Worm (Caenorhabditis elegans) whole organism, mixed stage, embryonic: ENCODE measurements around the gene rnp-3.
A peak's percentile ranks its signal among the peaks of the same experiment; 100 is the strongest.

Experiments used
- M03D4.4 ChIP-seq: sonication (generic microtip); optimal IDR thresholded peaks from 2 replicates; lab custom pipeline; 2017; ENCODE audit warnings: mild to moderate bottlenecking, missing genetic modification characterization, missing compliant biosample characterization
- bed-3 ChIP-seq: fragments of 200-800 bp; sonication (Bioruptor generic); optimal IDR thresholded peaks from 3 replicates; lab custom pipeline; 2018; ENCODE audit warnings: mild to moderate bottlenecking, missing genetic modification characterization, moderate library complexity, missing compliant biosample characterization
- blmp-1 ChIP-seq: fragments of 150-350 bp; optimal IDR thresholded peaks from 2 replicates; lab custom pipeline; 2014; ENCODE audit warnings: missing biosample characterization, missing genetic modification characterization
- ceh-39 ChIP-seq: fragments of 150-350 bp; optimal IDR thresholded peaks from 2 replicates; lab custom pipeline; 2014; ENCODE audit warnings: missing biosample characterization, missing genetic modification characterization
- ceh-83 ChIP-seq: fragments of 200-800 bp; sonication (Bioruptor generic); optimal IDR thresholded peaks from 2 replicates; lab custom pipeline; 2018; ENCODE audit warnings: mild to moderate bottlenecking, missing genetic modification characterization, missing compliant biosample characterization
- ces-1 ChIP-seq: fragments of 150-350 bp; optimal IDR thresholded peaks from 2 replicates; lab custom pipeline; 2014; ENCODE audit warnings: missing biosample characterization, missing genetic modification reagents, missing genetic modification characterization
- drap-1 ChIP-seq: fragments of 200-800 bp; sonication (Bioruptor generic); optimal IDR thresholded peaks from 3 replicates; lab custom pipeline; 2018; ENCODE audit warnings: mild to moderate bottlenecking, missing genetic modification characterization, missing compliant biosample characterization
- elt-1 ChIP-seq: sonication (generic microtip); optimal IDR thresholded peaks from 2 replicates; lab custom pipeline; 2017; ENCODE audit warnings: missing genetic modification characterization, mild to moderate bottlenecking, missing compliant biosample characterization, antibody characterized with exemption, moderate library complexity, borderline replicate concordance; ENCODE audit not compliant: insufficient read depth
- flh-1 ChIP-seq: fragments of 200-800 bp; sonication (Bioruptor generic); optimal IDR thresholded peaks from 2 replicates; lab custom pipeline; 2018; ENCODE audit warnings: mild to moderate bottlenecking, missing genetic modification characterization, moderate library complexity, missing compliant biosample characterization
- ham-2 ChIP-seq: fragments of 200-800 bp; sonication (Bioruptor generic); optimal IDR thresholded peaks from 2 replicates; lab custom pipeline; 2018; ENCODE audit warnings: mild to moderate bottlenecking, missing genetic modification characterization, missing compliant biosample characterization
- hlh-1 ChIP-seq: fragments of 150-350 bp; optimal IDR thresholded peaks from 2 replicates; lab custom pipeline; 2014; ENCODE audit warnings: missing biosample characterization, missing genetic modification reagents, missing genetic modification characterization
- lin-13 ChIP-seq: fragments of 150-350 bp; optimal IDR thresholded peaks from 2 replicates; lab custom pipeline; 2014; ENCODE audit warnings: missing biosample characterization, missing genetic modification characterization
- lsy-2 ChIP-seq: fragments of 150-350 bp; optimal IDR thresholded peaks from 2 replicates; lab custom pipeline; 2014; ENCODE audit warnings: missing biosample characterization, missing genetic modification characterization
- mep-1 ChIP-seq: fragments of 150-350 bp; optimal IDR thresholded peaks from 2 replicates; lab custom pipeline; 2017; ENCODE audit warnings: missing biosample characterization, missing genetic modification reagents, missing genetic modification characterization, inconsistent platforms
- mls-2 ChIP-seq: sonication (generic microtip); optimal IDR thresholded peaks from 2 replicates; lab custom pipeline; 2016; ENCODE audit warnings: mild to moderate bottlenecking, missing genetic modification characterization, moderate library complexity, missing compliant biosample characterization
- nhr-12 ChIP-seq: fragments of 150-350 bp; optimal IDR thresholded peaks from 2 replicates; lab custom pipeline; 2014; ENCODE audit warnings: missing biosample characterization, missing genetic modification characterization
- nhr-2 ChIP-seq: fragments of 150-350 bp; optimal IDR thresholded peaks from 2 replicates; lab custom pipeline; 2014; ENCODE audit warnings: missing biosample characterization, missing genetic modification characterization
- nhr-237 ChIP-seq: fragments of 150-350 bp; optimal IDR thresholded peaks from 2 replicates; lab custom pipeline; 2014; ENCODE audit warnings: missing biosample characterization, missing genetic modification characterization
- nhr-28 ChIP-seq: fragments of 150-350 bp; optimal IDR thresholded peaks from 2 replicates; lab custom pipeline; 2014; ENCODE audit warnings: missing biosample characterization, missing genetic modification characterization
- nhr-76 ChIP-seq: sonication (generic microtip); optimal IDR thresholded peaks from 2 replicates; lab custom pipeline; 2017; ENCODE audit warnings: missing biosample characterization, missing genetic modification characterization
- pha-4 ChIP-seq: fragments of 150-350 bp; optimal IDR thresholded peaks from 2 replicates; lab custom pipeline; 2018; ENCODE audit warnings: missing biosample characterization, missing genetic modification reagents, missing genetic modification characterization
- sem-2 ChIP-seq: fragments of 200-800 bp; sonication (Bioruptor generic); optimal IDR thresholded peaks from 2 replicates; lab custom pipeline; 2018; ENCODE audit warnings: mild to moderate bottlenecking, missing genetic modification characterization, missing compliant biosample characterization
- snpc-4 ChIP-seq: fragments of 150-350 bp; optimal IDR thresholded peaks from 2 replicates; lab custom pipeline; 2014; ENCODE audit warnings: missing biosample characterization, missing genetic modification characterization
- unc-39 ChIP-seq: fragments of 150-350 bp; optimal IDR thresholded peaks from 2 replicates; lab custom pipeline; 2014; ENCODE audit warnings: missing biosample characterization, missing genetic modification characterization
- unc-62 ChIP-seq: fragments of 150-350 bp; optimal IDR thresholded peaks from 2 replicates; lab custom pipeline; 2014; ENCODE audit warnings: missing biosample characterization, missing genetic modification reagents, missing genetic modification characterization
- zip-8 ChIP-seq: fragments of 150-350 bp; optimal IDR thresholded peaks from 2 replicates; lab custom pipeline; 2014; ENCODE audit warnings: missing biosample characterization, missing genetic modification characterization
- ztf-11 ChIP-seq: fragments of 150-350 bp; optimal IDR thresholded peaks from 2 replicates; lab custom pipeline; 2014; ENCODE audit warnings: missing biosample characterization, missing genetic modification characterization

Gene rnp-3

DNA sequence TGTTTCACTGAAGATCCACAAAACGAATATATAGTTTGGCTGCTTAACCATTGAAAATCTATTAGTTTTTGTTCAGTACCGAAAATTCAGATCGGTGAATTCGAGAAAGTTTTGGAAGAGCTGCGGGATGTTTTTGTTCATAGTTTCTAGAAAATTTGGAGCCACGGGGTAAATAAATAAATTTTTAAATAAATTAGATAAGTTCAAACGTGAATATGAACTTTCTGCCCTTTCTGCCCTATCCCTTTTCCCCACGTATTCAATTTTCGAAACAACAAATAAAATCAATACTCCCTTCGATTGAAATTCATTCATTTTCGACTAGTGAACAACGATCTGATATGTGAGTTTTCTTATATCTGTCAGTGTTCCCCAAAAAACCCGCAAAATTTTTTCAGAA lies 11.8 kb upstream of the rnp-3 start, which contains the start of gene scrm-5:
Gene scrm-5 (plus strand): TSS at position 301 of the 400 bp plus-strand sequence.
- TF ChIP-seq lsy-2 (tag; lab: Kevin White, UChicago) (no peak), elt-1 (no peak), zip-8 (tag; lab: Kevin White, UChicago) (no peak), unc-39 (tag; lab: Kevin White, UChicago) (no peak), ces-1 (GFP tag; lab: Kevin White, UChicago) (no peak), nhr-237 (tag; lab: Kevin White, UChicago) (no peak), ham-2 (no peak), bed-3 (no peak), ceh-83 (GFP tag; lab: Kevin White, UChicago) (no peak), pha-4 (tag; lab: Kevin White, UChicago) (no peak), nhr-12 (tag; lab: Kevin White, UChicago) (no peak), unc-62 (GFP tag; lab: Kevin White, UChicago) (no peak), snpc-4 (tag; lab: Kevin White, UChicago) (no peak)

DNA sequence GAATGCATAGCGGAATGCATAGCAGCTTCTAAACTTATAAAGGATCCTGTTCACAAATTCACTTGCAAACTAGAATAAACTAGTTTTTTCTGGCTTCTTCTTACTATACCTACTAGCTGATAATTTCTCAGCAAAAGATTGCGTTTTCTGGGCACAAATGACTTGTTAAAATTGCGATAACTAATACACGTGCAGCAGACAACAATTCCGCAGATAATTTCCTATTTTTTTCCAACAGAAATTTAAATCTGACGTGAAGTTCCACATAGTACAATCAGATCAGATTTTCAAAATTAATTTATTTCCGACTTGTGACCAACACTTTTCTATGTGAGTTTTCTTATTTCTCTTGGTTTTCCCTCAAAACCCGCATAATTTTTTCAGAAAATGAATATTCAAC lies 9.5 kb upstream of the rnp-3 start, which contains the start of gene scrm-8:
Gene scrm-8 (plus strand): TSS at position 301 of the 400 bp plus-strand sequence.
- TF ChIP-seq flh-1 (GFP tag; lab: Kevin White, UChicago): no peak
- TF ChIP-seq hlh-1 (tag; lab: Kevin White, UChicago): no peak
- TF ChIP-seq, all 35 proteins: peak for 0

DNA sequence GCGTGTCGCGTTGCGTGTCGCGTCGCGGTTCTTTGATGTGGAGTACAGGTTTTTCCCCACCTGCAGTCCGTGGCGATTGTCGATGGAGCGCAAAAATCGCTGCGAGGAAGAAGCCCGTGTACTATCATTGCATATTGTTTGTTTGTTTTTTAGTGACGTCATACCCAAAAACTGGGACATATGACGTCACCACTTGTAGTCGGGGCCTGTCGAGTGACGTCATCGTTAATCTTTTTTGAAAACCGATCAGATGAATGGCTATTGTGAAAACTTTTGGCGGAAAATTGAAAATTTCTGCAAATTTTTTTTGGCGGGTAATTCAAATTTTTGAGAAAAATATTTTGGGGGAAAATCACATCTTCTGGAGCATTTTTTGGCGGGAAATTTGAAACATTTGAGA lies 6.6 kb upstream of the rnp-3 start:
- TF ChIP-seq nhr-76 (no peak), zip-8 (tag; lab: Kevin White, UChicago) (peak; percentile 100)

DNA sequence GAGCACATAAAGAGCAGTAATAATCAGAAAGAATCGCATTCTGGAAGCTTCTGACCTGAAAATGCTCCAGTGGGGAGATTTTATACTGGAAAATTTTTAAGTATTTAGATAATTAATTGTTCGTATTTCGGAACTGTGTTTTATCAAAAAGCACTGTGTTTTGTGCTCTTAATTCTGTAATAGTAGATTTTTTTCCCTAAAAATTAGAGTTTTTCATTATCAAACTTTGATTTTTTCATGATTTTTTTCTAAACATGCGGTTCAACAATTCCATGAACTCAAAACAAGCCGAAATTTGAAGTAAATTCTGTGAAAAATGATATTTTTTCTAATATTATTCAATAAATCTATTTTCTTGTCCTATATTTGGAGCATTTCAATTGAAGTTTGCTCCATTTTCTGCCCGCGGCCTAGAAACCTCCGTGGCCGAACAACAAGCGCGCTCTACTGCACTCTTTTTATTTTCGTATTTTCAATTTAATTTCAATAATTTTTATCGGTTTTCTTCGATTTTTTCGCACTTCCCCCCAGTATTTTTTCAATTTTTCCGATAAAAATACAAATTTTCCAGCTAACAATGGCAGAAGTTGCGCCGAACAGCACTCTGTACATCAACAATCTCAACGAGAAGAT lies 2.2 kb upstream of the rnp-3 start, which contains the start of the genes K08D10.13 and rnp-2:
Gene K08D10.13 (minus strand): TSS at position 51 of the 633 bp plus-strand sequence.
Gene rnp-2 (plus strand): TSS at position 546 of the 633 bp plus-strand sequence.
- TF ChIP-seq mep-1 (tag; lab: Kevin White, UChicago) (peak; percentile 41), ces-1 (GFP tag; lab: Kevin White, UChicago) (no peak), ceh-39 (tag; lab: Kevin White, UChicago) (no peak), lsy-2 (tag; lab: Kevin White, UChicago) (peak; percentile 60), flh-1 (GFP tag; lab: Kevin White, UChicago) (no peak), blmp-1 (tag; lab: Kevin White, UChicago) (no peak), nhr-237 (tag; lab: Kevin White, UChicago) (no peak), unc-39 (tag; lab: Kevin White, UChicago) (no peak), bed-3 (no peak), elt-1 (no peak), lin-13 (peak; percentile 4), nhr-28 (tag; lab: Kevin White, UChicago) (no peak), ham-2 (no peak)

DNA sequence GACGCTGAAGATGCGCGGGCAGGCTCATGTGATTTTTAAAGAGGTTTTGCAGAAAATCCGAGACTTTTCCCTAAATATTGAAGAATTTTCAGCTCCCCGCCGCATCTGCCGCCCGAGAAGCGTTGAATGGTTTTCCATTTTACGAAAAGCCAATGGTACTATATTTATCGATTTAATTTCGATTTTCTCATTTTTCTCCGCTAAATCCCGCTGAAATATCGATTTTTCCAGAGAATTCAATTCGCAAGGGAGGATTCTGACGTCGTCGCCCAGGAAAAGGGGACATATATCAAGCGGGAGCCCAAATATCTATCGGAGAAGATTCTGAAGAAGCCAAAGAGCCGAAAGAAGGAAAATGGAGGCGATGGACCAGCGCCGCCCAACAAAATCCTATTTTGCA lies 1.6 kb upstream of the rnp-3 start:
- TF ChIP-seq nhr-237 (tag; lab: Kevin White, UChicago): no peak
- TF ChIP-seq drap-1: no peak
- TF ChIP-seq mls-2 (tag; lab: Kevin White, UChicago): no peak
- TF ChIP-seq ces-1 (GFP tag; lab: Kevin White, UChicago): no peak
- TF ChIP-seq sem-2 (GFP tag; lab: Kevin White, UChicago): no peak
- TF ChIP-seq mep-1 (tag; lab: Kevin White, UChicago): no peak
- TF ChIP-seq bed-3: no peak
- TF ChIP-seq ham-2: no peak
- TF ChIP-seq ceh-39 (tag; lab: Kevin White, UChicago): no peak
- no peak for TF ChIP-seq elt-1
- no peak for TF ChIP-seq pha-4 (tag; lab: Kevin White, UChicago)
- TF ChIP-seq M03D4.4 (tag; lab: Kevin White, UChicago): no peak
- no peak for TF ChIP-seq unc-39 (tag; lab: Kevin White, UChicago)
- TF ChIP-seq ztf-11 (tag; lab: Kevin White, UChicago): no peak
- no peak for TF ChIP-seq nhr-28 (tag; lab: Kevin White, UChicago)
- TF ChIP-seq nhr-2 (tag; lab: Kevin White, UChicago): no peak
- TF ChIP-seq, all 35 proteins: peak for 0

DNA sequence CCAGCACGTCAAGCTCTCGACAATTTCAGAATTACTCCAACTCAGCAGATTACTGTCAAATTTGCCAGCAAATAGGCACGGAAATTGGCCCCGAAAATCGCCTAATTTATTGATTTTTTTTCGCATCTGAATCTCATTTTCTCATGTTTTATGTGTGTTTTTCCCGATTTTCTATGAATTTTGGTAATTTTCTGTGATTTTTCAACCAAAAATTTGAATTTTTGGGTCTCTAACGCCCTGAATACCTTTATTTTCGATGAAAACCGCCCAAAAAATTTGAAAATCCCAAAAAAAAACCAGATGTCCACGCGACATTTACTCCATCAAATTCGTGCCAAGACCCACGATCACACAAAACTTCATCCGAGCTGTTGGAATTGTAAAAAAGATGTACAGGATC lies 2.2 kb downstream of the rnp-3 start, which contains the start of gene dnj-15:
Gene dnj-15 (plus strand): TSS at position 301 of the 400 bp plus-strand sequence.
- no peak for TF ChIP-seq ceh-83 (GFP tag; lab: Kevin White, UChicago)
- no peak for TF ChIP-seq lsy-2 (tag; lab: Kevin White, UChicago)
- TF ChIP-seq sem-2 (GFP tag; lab: Kevin White, UChicago): no peak
